Fruit fly (Drosophila melanogaster) ovary, adult (tissue): ENCODE data around the gene Atg6.

Experiments
- CG17801 ChIP-seq: fragments of 200-800 bp; optimal IDR thresholded peaks from 2 replicates; lab custom pipeline; 2019; ENCODE audit warnings: missing biosample characterization, mild to moderate bottlenecking, missing genetic modification characterization, moderate library complexity; ENCODE audit not compliant: partially characterized antibody

Gene Atg6

dm6 chr3R:24054227-24054626, 3.6 kb upstream of the Atg6 start, which contains the start of gene CG6000:
Gene CG6000, plus strand, starts transcription at chr3R:24054391.
- TF ChIP-seq CG17801, result no peak

- TF ChIP-seq CG17801, result no peak
Observed at dm6 chr3R:24053506-24054102, 3.0 kb upstream of the Atg6 start.

- peak; percentile 63 for TF ChIP-seq CG17801
Observed at dm6 chr3R:24051459-24052165, 1.0 kb upstream of the Atg6 start.

- TF ChIP-seq CG17801, result peak; percentile 53
Observed at dm6 chr3R:24047998-24048511, 2.5 kb downstream of the Atg6 start, which contains the start of gene Rox8. Gene Rox8, minus strand, starts transcription at chr3R:24048265.

- peak; percentile 52 for TF ChIP-seq CG17801
Observed at dm6 chr3R:24047226-24047976, 3.2 kb downstream of the Atg6 start, which contains the start of gene CG5986. Gene CG5986, plus strand, starts transcription at chr3R:24047790.

dm6 chr3R:24046580-24047225, 3.9 kb downstream of the Atg6 start:
- TF ChIP-seq CG17801, result no peak

dm6 chr3R:24038736-24039556, 11.6 kb downstream of the Atg6 start, which contains the start of gene Miro:
Gene Miro, minus strand, starts transcription at chr3R:24038847.
- TF ChIP-seq CG17801, result peak; percentile 16

- TF ChIP-seq CG17801, result no peak
Observed at dm6 chr3R:24037538-24038265, 12.9 kb downstream of the Atg6 start, which contains the start of gene spas. Gene spas, plus strand, starts transcription at chr3R:24038215.

dm6 chr3R:24031825-24032523, 18.6 kb downstream of the Atg6 start, which contains the start of the genes KrT95D and Mettl3:
Gene KrT95D, minus strand, starts transcription at chr3R:24031827.
Gene Mettl3, plus strand, starts transcription at chr3R:24032157.
- no peak for TF ChIP-seq CG17801

- TF ChIP-seq CG17801, result peak; percentile 31
Observed at dm6 chr3R:24031019-24031824, 19.4 kb downstream of the Atg6 start.

dm6 chr3R:24027222-24027621, 23.4 kb downstream of the Atg6 start:
- TF ChIP-seq CG17801, result no peak

dm6 chr3R:24026503-24026902, 24.1 kb downstream of the Atg6 start:
- TF ChIP-seq CG17801, result no peak
